Worm (Caenorhabditis elegans) whole organism, L1 larva: ENCODE measurements around the gene kcc-1.

ENCODE experiments used
- elt-3 ChIP-seq, 6 experiments: fragments of 150-350 bp in 1 of 6; sonication (generic microtip); optimal IDR thresholded peaks; 2 replicates each; lab custom pipeline; 2017 to 2018; ENCODE audit warnings: missing biosample characterization in 6 of 6, missing genetic modification characterization in 6 of 6, inconsistent platforms in 1 of 6
- lin-15B ChIP-seq: fragments of 150-350 bp; sonication (generic microtip); optimal IDR thresholded peaks from 3 replicates; lab custom pipeline; 2014; ENCODE audit warnings: missing biosample characterization, missing genetic modification characterization
- nhr-11 ChIP-seq: fragments of 150-350 bp; optimal IDR thresholded peaks from 2 replicates; lab custom pipeline; 2014; ENCODE audit warnings: missing biosample characterization, missing genetic modification characterization
- nhr-76 ChIP-seq: sonication (generic microtip); optimal IDR thresholded peaks from 2 replicates; lab custom pipeline; 2017; ENCODE audit warnings: missing biosample characterization, missing genetic modification characterization
- nhr-77 ChIP-seq: fragments of 150-350 bp; optimal IDR thresholded peaks from 2 replicates; lab custom pipeline; 2014; ENCODE audit warnings: missing biosample characterization, missing genetic modification characterization
- nhr-90 ChIP-seq: sonication (generic microtip); optimal IDR thresholded peaks from 2 replicates; lab custom pipeline; 2016; ENCODE audit warnings: mild to moderate bottlenecking, missing genetic modification characterization, missing compliant biosample characterization; ENCODE audit not compliant: poor library complexity
- pag-3 ChIP-seq: sonication (generic microtip); optimal IDR thresholded peaks from 2 replicates; lab custom pipeline; 2017; ENCODE audit warnings: missing genetic modification characterization, mild to moderate bottlenecking, missing compliant biosample characterization, antibody characterized with exemption, borderline replicate concordance; ENCODE audit not compliant: insufficient read depth
- unc-62 ChIP-seq: fragments of 150-350 bp; optimal IDR thresholded peaks from 2 replicates; lab custom pipeline; 2014; ENCODE audit warnings: missing biosample characterization, missing genetic modification reagents, missing genetic modification characterization
- ztf-11 ChIP-seq, 2 experiments: sonication (generic microtip); optimal IDR thresholded peaks; 2 replicates each; lab custom pipeline; 2016 to 2017; ENCODE audit warnings: missing genetic modification characterization in 2 of 2, missing biosample characterization in 1 of 2, missing compliant biosample characterization in 1 of 2
- ztf-4 ChIP-seq: fragments of 150-350 bp; optimal IDR thresholded peaks from 2 replicates; lab custom pipeline; 2014; ENCODE audit warnings: missing biosample characterization, missing genetic modification characterization

- TF ChIP-seq unc-62 (GFP tag; lab: Kevin White, UChicago) (no peak), ztf-11 (tag; optimal IDR thresholded peaks at IDR 0.05; lab: Kevin White, UChicago) (no peak), lin-15B (tag; lab: Kevin White, UChicago) (no peak), nhr-76 (tag; lab: Kevin White, UChicago) (no peak), nhr-77 (tag; lab: Kevin White, UChicago) (no peak), nhr-11 (no peak), ztf-4 (tag; lab: Kevin White, UChicago) (no peak), elt-3 (tag; optimal IDR thresholded peaks at IDR 0.05; lab: Kevin White, UChicago) (no peak), nhr-90 (tag; lab: Kevin White, UChicago) (no peak), pag-3 (tag; lab: Kevin White, UChicago) (no peak)
These were observed 2.9 kb downstream of the kcc-1 start for ce11 chrIV:7208961-7209360.
